Worm (Caenorhabditis elegans): ENCODE measurements around the gene spp-11.

The spp-11 gene

ce11 chrII:6360822-6361221, 46.4 kb downstream of the spp-11 start, which contains the start of gene K10B2.4 (continued):
- TF ChIP-seq ztf-6 (GFP tag; IDR thresholded peaks at IDR 0.05) (no peak), pha-4 (tag; optimal IDR thresholded peaks at IDR 0.05) (no peak), F39B2.1 (GFP tag; IDR thresholded peaks at IDR 0.05) (no peak), D2030.7 (GFP tag; IDR thresholded peaks at IDR 0.05) (peak; percentile 41; the same call in 1 of the 2 replicates), egl-18 (GFP tag; IDR thresholded peaks at IDR 0.05) (no peak), cebp-1 (GFP tag; IDR thresholded peaks at IDR 0.05) (no peak), cebp-1 (tag; optimal IDR thresholded peaks at IDR 0.05) (peak; percentile 47), akir-1 (GFP tag; optimal IDR thresholded peaks at IDR 0.05) (peak; percentile 12), dpl-1 (GFP tag; optimal IDR thresholded peaks at IDR 0.05) (peak; percentile 46), nhr-90 (tag; optimal IDR thresholded peaks at IDR 0.05) (no peak), nfya-2 (GFP tag; IDR thresholded peaks at IDR 0.05) (no peak), nhr-27 (tag; optimal IDR thresholded peaks at IDR 0.05) (no peak), K11D2.4 (GFP tag; IDR thresholded peaks at IDR 0.05) (no peak), aptf-2 (GFP tag; conservative IDR thresholded peaks at IDR 0.05) (no peak), ztf-25 (GFP tag; IDR thresholded peaks at IDR 0.05) (no peak), ceh-100 (GFP tag; IDR thresholded peaks at IDR 0.05) (peak; percentile 34; the same call in 1 of the 2 replicates), snpc-1.1 (tag; optimal IDR thresholded peaks at IDR 0.05; ENCODE audit: insufficient read depth) (no peak), madf-3 (GFP tag; IDR thresholded peaks at IDR 0.05) (peak; percentile 74; the same call in 1 of the 2 replicates), gei-17 (GFP tag; optimal IDR thresholded peaks at IDR 0.05) (no peak), hrde-1 (tag; optimal IDR thresholded peaks at IDR 0.05; ENCODE audit: borderline replicate concordance) (peak; percentile 53), pbrm-1 (GFP tag; IDR thresholded peaks at IDR 0.05) (no peak), Y56A3A.18 (GFP tag; IDR thresholded peaks at IDR 0.05) (no peak), F55B11.4 (tag; optimal IDR thresholded peaks at IDR 0.05; ENCODE audit: borderline replicate concordance, insufficient read depth) (no peak), unc-130 (GFP tag; optimal IDR thresholded peaks at IDR 0.05) (no peak), ceh-40 (GFP tag; IDR thresholded peaks at IDR 0.05) (no peak), somi-1 (GFP tag; optimal IDR thresholded peaks at IDR 0.05) (no peak), lsl-1 (GFP tag; optimal IDR thresholded peaks at IDR 0.05) (peak; percentile 7), xnd-1 (tag; optimal IDR thresholded peaks at IDR 0.05) (no peak)

ce11 chrII:6358905-6359304, 48.3 kb downstream of the spp-11 start, which contains the start of gene C32D5.12:
TSS of gene C32D5.12 (minus strand) at chrII:6359005.
- no peak for TF ChIP-seq madf-8 (GFP tag; conservative IDR thresholded peaks at IDR 0.05)
- TF ChIP-seq ZK185.1 (tag; optimal IDR thresholded peaks at IDR 0.05; ENCODE audit: poor library complexity, severe bottlenecking) = no peak
- TF ChIP-seq rcor-1 (GFP tag; IDR thresholded peaks at IDR 0.05) = no peak
- TF ChIP-seq efl-1 (GFP tag; optimal IDR thresholded peaks at IDR 0.05) = no peak
- TF ChIP-seq mxl-1 (tag; optimal IDR thresholded peaks at IDR 0.05) = no peak
- no peak for TF ChIP-seq ztf-22 (GFP tag; optimal IDR thresholded peaks at IDR 0.05)
- TF ChIP-seq F37B4.10 (GFP tag; IDR thresholded peaks at IDR 0.05) = no peak
- no peak for TF ChIP-seq cebp-1 (GFP tag; IDR thresholded peaks at IDR 0.05)
- TF ChIP-seq cebp-1 (tag; optimal IDR thresholded peaks at IDR 0.05) = no peak
- no peak for TF ChIP-seq Y53F4B.3 (GFP tag; IDR thresholded peaks at IDR 0.05)
- no peak for TF ChIP-seq sptf-2 (GFP tag; optimal IDR thresholded peaks at IDR 0.05)
- no peak for TF ChIP-seq lsy-27 (tag; optimal IDR thresholded peaks at IDR 0.05; ENCODE audit: borderline replicate concordance, insufficient read depth)
- no peak for TF ChIP-seq T26A5.8 (tag; optimal IDR thresholded peaks at IDR 0.05)
- TF ChIP-seq nhr-27 (tag; optimal IDR thresholded peaks at IDR 0.05) = no peak
- TF ChIP-seq ztf-26 (tag; optimal IDR thresholded peaks at IDR 0.05) = no peak
- no peak for TF ChIP-seq nfya-2 (GFP tag; IDR thresholded peaks at IDR 0.05)
- TF ChIP-seq hlh-12 (tag; optimal IDR thresholded peaks at IDR 0.05) = no peak
- TF ChIP-seq F39B2.1 (GFP tag; IDR thresholded peaks at IDR 0.05) = no peak
- TF ChIP-seq C17E4.6 (GFP tag; IDR thresholded peaks at IDR 0.05) = no peak

All from whole organism, young adult.